Fruit fly (Drosophila melanogaster): ENCODE results near the gene CG46310.

- no peak for TF ChIP-seq CTCF (optimal IDR thresholded peaks at IDR 0.05)
- TF ChIP-seq CG8478 (optimal IDR thresholded peaks at IDR 0.05) = no peak
Observed at dm6 chr3R:23174739-23175138, 1.1 kb downstream of the CG46310 start.

All from S2 (cell line).